Worm (Caenorhabditis elegans) whole organism, late embryonic: ENCODE data around the gene npp-18.

Experiments used
- C38D4.7 ChIP-seq: fragments of 200-800 bp; sonication (Bioruptor generic); optimal IDR thresholded peaks from 2 replicates; lab custom pipeline; 2018; ENCODE audit warnings: mild to moderate bottlenecking, missing genetic modification characterization, moderate library complexity, missing compliant biosample characterization
- K09A11.1 ChIP-seq: sonication (generic microtip); optimal IDR thresholded peaks from 2 replicates; lab custom pipeline; 2017; ENCODE audit warnings: antibody characterized with exemption, mild to moderate bottlenecking, missing genetic modification characterization, missing compliant biosample characterization; ENCODE audit not compliant: insufficient read depth
- T23F11.4 ChIP-seq: fragments of 200-800 bp; sonication (Bioruptor generic); optimal IDR thresholded peaks from 2 replicates; lab custom pipeline; 2018; ENCODE audit warnings: mild to moderate bottlenecking, missing genetic modification characterization, missing compliant biosample characterization
- Y22D7AL.16 ChIP-seq: sonication (generic microtip); optimal IDR thresholded peaks from 2 replicates; lab custom pipeline; 2016; ENCODE audit warnings: missing genetic modification characterization, missing compliant biosample characterization
- ahr-1 ChIP-seq: sonication (generic microtip); optimal IDR thresholded peaks from 2 replicates; lab custom pipeline; 2016; ENCODE audit warnings: missing genetic modification characterization, missing compliant biosample characterization
- ama-1 ChIP-seq: fragments of 150-350 bp; optimal IDR thresholded peaks from 2 replicates; lab custom pipeline; 2014
- ceh-19 ChIP-seq: fragments of 200-800 bp; sonication (Bioruptor generic); optimal IDR thresholded peaks from 2 replicates; lab custom pipeline; 2018; ENCODE audit warnings: mild to moderate bottlenecking, missing genetic modification characterization, missing compliant biosample characterization
- ceh-2 ChIP-seq: sonication (generic microtip); optimal IDR thresholded peaks from 2 replicates; lab custom pipeline; 2016; ENCODE audit warnings: missing genotype, missing genetic modification characterization, missing compliant biosample characterization
- ceh-22 ChIP-seq: sonication (generic microtip); optimal IDR thresholded peaks from 2 replicates; lab custom pipeline; 2017; ENCODE audit warnings: missing biosample characterization, missing genetic modification characterization
- ceh-24 ChIP-seq: sonication (generic microtip); optimal IDR thresholded peaks from 2 replicates; lab custom pipeline; 2016; ENCODE audit warnings: mild to moderate bottlenecking, missing genetic modification characterization, missing compliant biosample characterization
- ceh-30 ChIP-seq: fragments of 150-350 bp; optimal IDR thresholded peaks from 2 replicates; lab custom pipeline; 2014; ENCODE audit warnings: missing biosample characterization, missing genetic modification characterization
- ceh-31 ChIP-seq: sonication (generic microtip); optimal IDR thresholded peaks from 2 replicates; lab custom pipeline; 2016; ENCODE audit warnings: missing genetic modification characterization, missing compliant biosample characterization
- ceh-45 ChIP-seq: fragments of 200-800 bp; sonication (Bioruptor generic); IDR thresholded peaks from 2 replicates; pipeline ENCODE4 v1.3.6; 2022; ENCODE audit warnings: missing genetic modification reagents, missing genetic modification characterization, missing compliant biosample characterization
- ceh-48 ChIP-seq: sonication (generic microtip); optimal IDR thresholded peaks from 2 replicates; lab custom pipeline; 2016; ENCODE audit warnings: missing genetic modification characterization, inconsistent platforms, missing compliant biosample characterization
- ceh-9 ChIP-seq: sonication (generic microtip); optimal IDR thresholded peaks from 2 replicates; lab custom pipeline; 2016; ENCODE audit warnings: mild to moderate bottlenecking, missing genetic modification characterization, inconsistent platforms, missing compliant biosample characterization
- che-1 ChIP-seq: sonication (generic microtip); optimal IDR thresholded peaks from 2 replicates; lab custom pipeline; 2016; ENCODE audit warnings: mild to moderate bottlenecking, missing genetic modification characterization, missing compliant biosample characterization
- elt-2 ChIP-seq: sonication (generic microtip); optimal IDR thresholded peaks from 2 replicates; lab custom pipeline; 2016; ENCODE audit warnings: missing genetic modification reagents, missing genetic modification characterization, missing compliant biosample characterization
- elt-4 ChIP-seq: sonication (generic microtip); optimal IDR thresholded peaks from 2 replicates; lab custom pipeline; 2016; ENCODE audit warnings: missing genetic modification characterization, missing compliant biosample characterization
- ets-4 ChIP-seq: sonication (generic microtip); optimal IDR thresholded peaks from 2 replicates; lab custom pipeline; 2016; ENCODE audit warnings: missing genetic modification characterization, missing compliant biosample characterization
- fax-1 ChIP-seq: sonication (generic microtip); optimal IDR thresholded peaks from 2 replicates; lab custom pipeline; 2016; ENCODE audit warnings: missing genotype, missing genetic modification characterization, missing compliant biosample characterization
- hlh-15 ChIP-seq: sonication (generic microtip); optimal IDR thresholded peaks from 2 replicates; lab custom pipeline; 2016; ENCODE audit warnings: missing genetic modification characterization, missing compliant biosample characterization
- hlh-6 ChIP-seq: sonication (generic microtip); optimal IDR thresholded peaks from 2 replicates; lab custom pipeline; 2016; ENCODE audit warnings: missing genotype, missing genetic modification characterization, missing compliant biosample characterization
- hlh-8 ChIP-seq: sonication (generic microtip); optimal IDR thresholded peaks from 2 replicates; lab custom pipeline; 2016; ENCODE audit warnings: missing genotype, missing genetic modification characterization, missing compliant biosample characterization
- lin-11 ChIP-seq: fragments of 200-800 bp; sonication (Bioruptor generic); optimal IDR thresholded peaks from 2 replicates; lab custom pipeline; 2018; ENCODE audit warnings: mild to moderate bottlenecking, missing genetic modification characterization, missing compliant biosample characterization
- nfya-1 ChIP-seq: sonication (generic microtip); optimal IDR thresholded peaks from 2 replicates; lab custom pipeline; 2017; ENCODE audit warnings: missing genetic modification characterization, mild to moderate bottlenecking, missing compliant biosample characterization, antibody characterized with exemption, moderate library complexity
- nhr-232 ChIP-seq: sonication (generic microtip); optimal IDR thresholded peaks from 2 replicates; lab custom pipeline; 2016; ENCODE audit warnings: missing genetic modification characterization, missing compliant biosample characterization
- npax-4 ChIP-seq: sonication (generic microtip); optimal IDR thresholded peaks from 2 replicates; lab custom pipeline; 2016; ENCODE audit warnings: missing genetic modification characterization, missing compliant biosample characterization
- pax-1 ChIP-seq: fragments of 150-350 bp; optimal IDR thresholded peaks from 2 replicates; lab custom pipeline; 2014; ENCODE audit warnings: missing biosample characterization, missing genetic modification characterization
- pha-2 ChIP-seq: sonication (generic microtip); optimal IDR thresholded peaks from 2 replicates; lab custom pipeline; 2017; ENCODE audit warnings: mild to moderate bottlenecking, missing genetic modification characterization, missing compliant biosample characterization
- pqm-1 ChIP-seq: sonication (generic microtip); optimal IDR thresholded peaks from 2 replicates; lab custom pipeline; 2016; ENCODE audit warnings: missing genetic modification characterization, missing compliant biosample characterization
- ref-2 ChIP-seq: sonication (generic microtip); optimal IDR thresholded peaks from 2 replicates; lab custom pipeline; 2016; ENCODE audit warnings: missing genetic modification characterization, missing compliant biosample characterization
- sdc-2 ChIP-seq: sonication (generic microtip); optimal IDR thresholded peaks from 2 replicates; lab custom pipeline; 2016; ENCODE audit warnings: missing genotype, missing genetic modification characterization, missing compliant biosample characterization
- sox-2 ChIP-seq: fragments of 200-800 bp; sonication (Bioruptor generic); IDR thresholded peaks from 2 replicates; pipeline ENCODE4 v1.3.6; 2022; ENCODE audit warnings: missing genetic modification reagents, missing genetic modification characterization, missing compliant biosample characterization
- sox-4 ChIP-seq: sonication (generic microtip); optimal IDR thresholded peaks from 2 replicates; lab custom pipeline; 2017; ENCODE audit warnings: mild to moderate bottlenecking, missing genetic modification characterization, inconsistent platforms, missing compliant biosample characterization
- syd-9 ChIP-seq: sonication (generic microtip); optimal IDR thresholded peaks from 2 replicates; lab custom pipeline; 2016; ENCODE audit warnings: mild to moderate bottlenecking, missing genetic modification characterization, moderate library complexity, missing compliant biosample characterization
- tbx-2 ChIP-seq: sonication (generic microtip); optimal IDR thresholded peaks from 2 replicates; lab custom pipeline; 2016; ENCODE audit warnings: missing genetic modification characterization, missing compliant biosample characterization
- ttx-3 ChIP-seq: sonication (generic microtip); optimal IDR thresholded peaks from 2 replicates; lab custom pipeline; 2016; ENCODE audit warnings: missing genetic modification reagents, missing genetic modification characterization, missing compliant biosample characterization
- unc-42 ChIP-seq: sonication (generic microtip); optimal IDR thresholded peaks from 2 replicates; lab custom pipeline; 2016; ENCODE audit warnings: missing genotype, missing genetic modification characterization, missing compliant biosample characterization
- unc-55 ChIP-seq: sonication (generic microtip); optimal IDR thresholded peaks from 2 replicates; lab custom pipeline; 2017; ENCODE audit warnings: missing biosample characterization, missing genetic modification reagents, missing genetic modification characterization
- unc-86 ChIP-seq: sonication (generic microtip); optimal IDR thresholded peaks from 2 replicates; lab custom pipeline; 2016; ENCODE audit warnings: missing genetic modification characterization, missing compliant biosample characterization
- zip-5 ChIP-seq: sonication (generic microtip); optimal IDR thresholded peaks from 2 replicates; lab custom pipeline; 2016; ENCODE audit warnings: missing genetic modification characterization, missing compliant biosample characterization

npp-18 gene

ce11 chrIII:13268856-13269255, 27.8 kb upstream of the npp-18 start, which contains the start of gene cpf-2 (continued):
- TF ChIP-seq sox-2 (GFP tag; lab: Robert Waterston, UW) (no peak), unc-42 (tag; lab: Kevin White, UChicago) (peak; percentile 47), zip-5 (tag; lab: Kevin White, UChicago) (peak; percentile 46), C38D4.7 (GFP tag; lab: Kevin White, UChicago) (peak; percentile 52), nfya-1 (tag; lab: Kevin White, UChicago) (peak; percentile 69), elt-2 (tag; lab: Kevin White, UChicago) (peak; percentile 77), ceh-31 (tag; lab: Kevin White, UChicago) (peak; percentile 82), sdc-2 (tag; lab: Kevin White, UChicago) (peak; percentile 31), ceh-9 (no peak), K09A11.1 (tag; lab: Kevin White, UChicago) (peak; percentile 65), pha-2 (tag; lab: Kevin White, UChicago) (peak; percentile 32), pqm-1 (no peak), hlh-6 (peak; percentile 55), ama-1 (lab: Kevin White, UChicago) (no peak), ahr-1 (tag; lab: Kevin White, UChicago) (peak; percentile 72), ceh-30 (tag; lab: Kevin White, UChicago) (peak; percentile 62), sox-4 (tag; lab: Kevin White, UChicago) (peak; percentile 16), che-1 (tag; lab: Kevin White, UChicago) (peak; percentile 55), ceh-2 (tag; lab: Kevin White, UChicago) (peak; percentile 67), ceh-48 (tag; lab: Kevin White, UChicago) (peak; percentile 55), lin-11 (tag; lab: Kevin White, UChicago) (peak; percentile 26), tbx-2 (peak; percentile 75), hlh-8 (peak; percentile 7), fax-1 (peak; percentile 53), elt-4 (tag; lab: Kevin White, UChicago) (no peak), syd-9 (peak; percentile 43), nhr-232 (tag; lab: Kevin White, UChicago) (peak; percentile 39), unc-86 (peak; percentile 65), hlh-15 (peak; percentile 47), ceh-24 (tag; lab: Kevin White, UChicago) (no peak), ceh-19 (peak; percentile 57), T23F11.4 (peak; percentile 55)

ce11 chrIII:13270896-13271295, 25.8 kb upstream of the npp-18 start:
- peak; percentile 53 for TF ChIP-seq unc-42 (tag; lab: Kevin White, UChicago)
- no peak for TF ChIP-seq sox-2 (GFP tag; lab: Robert Waterston, UW)
- no peak for TF ChIP-seq T23F11.4
- no peak for TF ChIP-seq ceh-45

DNA sequence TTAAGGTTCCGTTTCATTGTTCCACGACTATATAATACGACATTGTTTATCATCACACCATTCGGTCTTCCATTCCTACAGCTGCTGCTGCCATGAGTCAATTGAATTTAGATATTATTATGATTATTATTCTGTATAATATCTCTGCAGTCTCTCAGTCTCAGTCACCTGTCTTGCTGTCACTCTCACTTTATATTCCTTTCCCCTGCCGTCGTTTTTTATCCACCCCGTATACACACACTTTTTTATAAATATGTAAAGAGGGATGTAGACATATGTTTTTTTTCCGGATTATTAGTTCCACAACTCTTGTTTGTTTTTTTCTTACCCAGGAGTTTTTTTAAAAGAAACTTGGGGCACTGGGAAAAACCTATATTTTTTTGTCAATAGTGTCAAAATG, 24.4 kb upstream of the npp-18 start:
- TF ChIP-seq ceh-31 (tag; lab: Kevin White, UChicago) = no peak
- TF ChIP-seq sox-4 (tag; lab: Kevin White, UChicago) = no peak
- no peak for TF ChIP-seq hlh-8
- no peak for TF ChIP-seq zip-5 (tag; lab: Kevin White, UChicago)
- no peak for TF ChIP-seq ceh-22
- TF ChIP-seq sdc-2 (tag; lab: Kevin White, UChicago) = peak; percentile 81
- TF ChIP-seq, all 69 proteins: peak for 1

ce11 chrIII:13272788-13273187, 23.9 kb upstream of the npp-18 start:
- TF ChIP-seq sdc-2 (tag; lab: Kevin White, UChicago) (no peak), hlh-8 (no peak), ets-4 (tag; lab: Kevin White, UChicago) (no peak), sox-2 (GFP tag; lab: Robert Waterston, UW) (no peak), K09A11.1 (tag; lab: Kevin White, UChicago) (no peak), ttx-3 (tag; lab: Kevin White, UChicago) (no peak), npax-4 (no peak), Y22D7AL.16 (tag; lab: Kevin White, UChicago) (no peak), zip-5 (tag; lab: Kevin White, UChicago) (no peak), fax-1 (no peak), ceh-9 (no peak), unc-55 (GFP tag; lab: Kevin White, UChicago) (no peak), pax-1 (tag; lab: Kevin White, UChicago) (no peak), lin-11 (tag; lab: Kevin White, UChicago) (no peak), ahr-1 (tag; lab: Kevin White, UChicago) (no peak), hlh-6 (no peak), elt-2 (tag; lab: Kevin White, UChicago) (no peak), ref-2 (tag; lab: Kevin White, UChicago) (no peak)
